Fruit fly (Drosophila melanogaster) whole organism, embryonic: ENCODE measurements around the gene CG42393.

ENCODE experiments used
- ATbp ChIP-seq: fragments of 200-800 bp; sonication (Bioruptor generic); optimal IDR thresholded peaks from 2 replicates; lab custom pipeline; 2017; ENCODE audit warnings: missing biosample characterization, mild to moderate bottlenecking, missing genetic modification characterization, missing genetic modification reagents
- Atf3 ChIP-seq: fragments of 200-800 bp; sonication (Bioruptor generic); optimal IDR thresholded peaks from 3 replicates; lab custom pipeline; 2016; ENCODE audit warnings: missing biosample characterization, missing genetic modification characterization
- B-H1 ChIP-seq: fragments of 200-800 bp; sonication (Bioruptor generic); IDR thresholded peaks from 3 replicates; pipeline ENCODE4 v1.3.6; 2022; ENCODE audit warnings: missing biosample characterization, missing genetic modification characterization
- BtbVII ChIP-seq: fragments of 200-800 bp; sonication (Bioruptor generic); optimal IDR thresholded peaks from 3 replicates; lab custom pipeline; 2017; ENCODE audit warnings: missing biosample characterization, mild to moderate bottlenecking, missing genetic modification characterization
- CG1024 ChIP-seq: fragments of 200-800 bp; sonication (Bioruptor generic); IDR thresholded peaks from 2 replicates; pipeline ENCODE4 v1.3.6; 2022; ENCODE audit warnings: missing biosample characterization, missing genetic modification characterization
- CG10543 ChIP-seq: fragments of 200-800 bp; sonication (Bioruptor generic); optimal IDR thresholded peaks from 3 replicates; lab custom pipeline; 2017; ENCODE audit warnings: missing biosample characterization, mild to moderate bottlenecking, missing genetic modification characterization, moderate library complexity
- CG11456 ChIP-seq: fragments of 200-800 bp; sonication (Bioruptor generic); IDR thresholded peaks from 3 replicates; pipeline ENCODE4 v1.3.6; 2022; ENCODE audit warnings: missing biosample characterization, missing genetic modification characterization
- CG12769 ChIP-seq: fragments of 200-800 bp; sonication (Bioruptor generic); optimal IDR thresholded peaks from 2 replicates; lab custom pipeline; 2019; ENCODE audit warnings: missing biosample characterization, mild to moderate bottlenecking, missing genetic modification characterization, moderate library complexity
- CG13775 ChIP-seq: fragments of 200-800 bp; sonication (Bioruptor generic); optimal IDR thresholded peaks from 3 replicates; lab custom pipeline; 2017; ENCODE audit warnings: missing biosample characterization, mild to moderate bottlenecking, missing genetic modification characterization
- CG14965 ChIP-seq: fragments of 200-800 bp; sonication (Bioruptor generic); optimal IDR thresholded peaks from 2 replicates; lab custom pipeline; 2016; ENCODE audit warnings: missing biosample characterization, missing genetic modification characterization, borderline replicate concordance
- CG17568 ChIP-seq: fragments of 200-800 bp; sonication (Bioruptor generic); optimal IDR thresholded peaks from 2 replicates; lab custom pipeline; 2018; ENCODE audit warnings: missing biosample characterization, mild to moderate bottlenecking, missing genetic modification characterization, moderate library complexity
- CG18011 ChIP-seq: fragments of 200-800 bp; sonication (Bioruptor generic); optimal IDR thresholded peaks from 2 replicates; lab custom pipeline; 2017; ENCODE audit warnings: missing biosample characterization, missing genetic modification characterization, mild to moderate bottlenecking, moderate library complexity, missing genotype
- CG6254 ChIP-seq: fragments of 200-800 bp; sonication (Bioruptor generic); optimal IDR thresholded peaks from 3 replicates; lab custom pipeline; 2017; ENCODE audit warnings: mild to moderate bottlenecking, missing biosample characterization, missing genetic modification reagents, missing genetic modification characterization
- CG8290 ChIP-seq, 3 experiments: fragments of 200-800 bp; sonication (Bioruptor generic); optimal IDR thresholded peaks; 2 replicates each; lab custom pipeline; 2016 to 2019; ENCODE audit warnings: missing biosample characterization in 3 of 3, missing genetic modification characterization in 3 of 3, mild to moderate bottlenecking in 2 of 3, moderate library complexity in 1 of 3
- CG9437 ChIP-seq: fragments of 200-800 bp; sonication (Bioruptor generic); optimal IDR thresholded peaks from 2 replicates; lab custom pipeline; 2018; ENCODE audit warnings: missing biosample characterization, mild to moderate bottlenecking, missing genetic modification characterization
- CTCF ChIP-seq: fragments of 200-800 bp; sonication (Bioruptor generic); optimal IDR thresholded peaks from 2 replicates; lab custom pipeline; 2017; ENCODE audit warnings: missing biosample characterization, mild to moderate bottlenecking, missing genetic modification characterization, moderate library complexity
- Ets65A ChIP-seq: fragments of 200-800 bp; sonication (Bioruptor generic); peaks from one replicate; lab custom pipeline; 2016; ENCODE audit warnings: missing biosample characterization, missing genetic modification characterization
- Hey ChIP-seq: fragments of 200-800 bp; sonication (Bioruptor generic); optimal IDR thresholded peaks from 3 replicates; lab custom pipeline; 2018; ENCODE audit warnings: missing biosample characterization, mild to moderate bottlenecking, missing genetic modification characterization
- Med ChIP-seq: fragments of 200-800 bp; sonication (Bioruptor generic); peaks from one replicate; lab custom pipeline; 2016; ENCODE audit warnings: missing biosample characterization, missing genetic modification characterization, mild to moderate bottlenecking, inconsistent platforms, moderate library complexity
- Optix ChIP-seq: fragments of 200-800 bp; sonication (Bioruptor generic); IDR thresholded peaks from 3 replicates; pipeline ENCODE4 v1.3.6; 2022; ENCODE audit warnings: missing biosample characterization, missing genetic modification characterization
- Spps ChIP-seq: fragments of 200-800 bp; sonication (Bioruptor generic); optimal IDR thresholded peaks from 2 replicates; lab custom pipeline; 2018; ENCODE audit warnings: missing biosample characterization, mild to moderate bottlenecking, missing genetic modification characterization
- Trl ChIP-seq, 3 experiments: fragments of >200 bp in 2 of 3; fragments of 200-800 bp in 1 of 3; sonication (Bioruptor generic) in 1 of 3; optimal IDR thresholded peaks; 2 replicates in 1 of 3; 3 replicates in 2 of 3; lab custom pipeline; 2016 to 2017; ENCODE audit warnings: missing biosample characterization in 1 of 3, missing genetic modification characterization in 1 of 3
- abd-A ChIP-seq: fragments of 200-800 bp; sonication (Bioruptor generic); optimal IDR thresholded peaks from 3 replicates; lab custom pipeline; 2019; ENCODE audit warnings: missing biosample characterization, mild to moderate bottlenecking, missing genetic modification characterization, moderate library complexity
- bab2 ChIP-seq: fragments of 200-800 bp; sonication (Bioruptor generic); optimal IDR thresholded peaks from 2 replicates; lab custom pipeline; 2016; ENCODE audit warnings: missing biosample characterization, missing genetic modification characterization
- chinmo ChIP-seq: fragments of 200-800 bp; sonication (Bioruptor generic); IDR thresholded peaks from 4 replicates; pipeline ENCODE4 v1.3.6; 2022; ENCODE audit warnings: missing biosample characterization, missing genetic modification characterization; ENCODE audit not compliant: partially characterized antibody
- dan ChIP-seq: fragments of 200-800 bp; sonication (Bioruptor generic); IDR thresholded peaks from 2 replicates; pipeline ENCODE4 v1.3.6; 2022; ENCODE audit warnings: missing biosample characterization, missing genetic modification characterization
- eve ChIP-seq, 2 experiments: fragments of >200 bp; optimal IDR thresholded peaks; 2 replicates each; lab custom pipeline; 2017; ENCODE audit warnings: missing biosample characterization in 2 of 2, missing genetic modification characterization in 2 of 2
- gcm2 ChIP-seq: fragments of 200-800 bp; sonication (Bioruptor generic); optimal IDR thresholded peaks from 2 replicates; lab custom pipeline; 2016; ENCODE audit warnings: missing biosample characterization, missing genetic modification characterization
- grau ChIP-seq: fragments of 200-800 bp; optimal IDR thresholded peaks from 3 replicates; lab custom pipeline; 2019; ENCODE audit warnings: missing biosample characterization, mild to moderate bottlenecking, missing genetic modification characterization, moderate library complexity
- kah ChIP-seq: fragments of 200-800 bp; sonication (Bioruptor generic); optimal IDR thresholded peaks from 2 replicates; lab custom pipeline; 2018; ENCODE audit warnings: missing biosample characterization, mild to moderate bottlenecking, missing genetic modification characterization
- lab ChIP-seq: fragments of 200-800 bp; sonication (Bioruptor generic); optimal IDR thresholded peaks from 3 replicates; lab custom pipeline; 2017; ENCODE audit warnings: missing biosample characterization, missing genetic modification characterization, mild to moderate bottlenecking, moderate library complexity, missing genetic modification reagents
- mirr ChIP-seq: fragments of 200-800 bp; sonication (Bioruptor generic); optimal IDR thresholded peaks from 3 replicates; lab custom pipeline; 2018; ENCODE audit warnings: missing biosample characterization, mild to moderate bottlenecking, missing genetic modification characterization
- pan ChIP-seq, 4 experiments: fragments of >200 bp in 3 of 4; fragments of 200-800 bp in 1 of 4; sonication (Bioruptor generic) in 1 of 4; optimal IDR thresholded peaks in 3 of 4; IDR thresholded peaks in 1 of 4; 2 replicates each; pipeline versions ENCODE4 v1.3.6 to Lab custom; 2017 to 2022; ENCODE audit warnings: missing biosample characterization in 2 of 4, missing genetic modification characterization in 2 of 4, mixed read lengths in 1 of 4
- pfk ChIP-seq: fragments of 200-800 bp; sonication (Bioruptor generic); optimal IDR thresholded peaks from 2 replicates; lab custom pipeline; 2018; ENCODE audit warnings: missing biosample characterization, mild to moderate bottlenecking, missing genetic modification characterization, moderate library complexity
- schlank ChIP-seq: fragments of 200-800 bp; sonication (Bioruptor generic); optimal IDR thresholded peaks from 2 replicates; lab custom pipeline; 2018; ENCODE audit warnings: missing biosample characterization, mild to moderate bottlenecking, missing genetic modification characterization
- scrt ChIP-seq: fragments of 200-800 bp; sonication (Bioruptor generic); optimal IDR thresholded peaks from 2 replicates; lab custom pipeline; 2018; ENCODE audit warnings: missing biosample characterization, mild to moderate bottlenecking, missing genetic modification characterization, moderate library complexity
- sens ChIP-seq: fragments of 200-800 bp; sonication (Bioruptor generic); peaks from one replicate; lab custom pipeline; 2016; ENCODE audit warnings: missing biosample characterization, missing genetic modification characterization
- seq ChIP-seq: fragments of 200-800 bp; sonication (Bioruptor generic); IDR thresholded peaks from 2 replicates; pipeline ENCODE4 v1.3.6; 2022; ENCODE audit warnings: missing biosample characterization, missing genetic modification characterization
- stc ChIP-seq: fragments of 200-800 bp; sonication (Bioruptor generic); IDR thresholded peaks from 2 replicates; pipeline ENCODE4 v1.3.6; 2022; ENCODE audit warnings: missing biosample characterization, missing genetic modification characterization
- stwl ChIP-seq: fragments of 200-800 bp; sonication (Bioruptor generic); optimal IDR thresholded peaks from 3 replicates; lab custom pipeline; 2018; ENCODE audit warnings: missing biosample characterization, mild to moderate bottlenecking, missing genetic modification characterization, moderate library complexity
- sug ChIP-seq: fragments of 200-800 bp; optimal IDR thresholded peaks from 2 replicates; lab custom pipeline; 2019; ENCODE audit warnings: missing biosample characterization, mild to moderate bottlenecking, missing genetic modification characterization, moderate library complexity
- tap ChIP-seq: fragments of 200-800 bp; optimal IDR thresholded peaks from 3 replicates; lab custom pipeline; 2019; ENCODE audit warnings: missing biosample characterization, mild to moderate bottlenecking, missing genetic modification characterization, moderate library complexity

The CG42393 gene

dm6 chr3L:18030301-18030827 lies 12.2 kb upstream of the CG42393 start:
- TF ChIP-seq bab2 (GFP tag; lab: Kevin White, UChicago) (peak; percentile 13), Med (GFP tag; lab: Kevin White, UChicago) (peak; percentile 72), CG9437 (no peak), scrt (GFP tag; lab: Kevin White, UChicago) (peak; percentile 22), stc (0 out of 2 replicates have a peak, but pooled peaks have one; percentile 16), CG12769 (peak; percentile 34), seq (GFP tag; lab: Robert Waterston, UW) (no peak), chinmo (peak; percentile 66; the same call in 1 of the 4 replicates), kah (GFP tag; lab: Kevin White, UChicago) (no peak), sens (peak; percentile 5), abd-A (tag; lab: Kevin White, UChicago) (peak; percentile 47), dan (no peak), Ets65A (GFP tag; lab: Kevin White, UChicago) (peak; percentile 89), eve (GFP tag; optimal IDR thresholded peaks at IDR 0.05; lab: Kevin White, UChicago) (peak in 1 of 2 experiments; percentile 58), grau (tag; lab: Kevin White, UChicago) (peak; percentile 24), mirr (GFP tag; lab: Kevin White, UChicago) (peak; percentile 26), Optix (GFP tag; lab: Robert Waterston, UW) (0 out of 3 replicates have a peak, but pooled peaks have one; percentile 18), CG8290 (GFP tag; optimal IDR thresholded peaks at IDR 0.05; lab: Kevin White, UChicago) (no peak), CG8290 (tag; optimal IDR thresholded peaks at IDR 0.05; lab: Kevin White, UChicago) (peak in 1 of 2 experiments; percentile 50), BtbVII (GFP tag; lab: Kevin White, UChicago) (no peak), lab (GFP tag; lab: Kevin White, UChicago) (peak; percentile 27), CG17568 (GFP tag; lab: Kevin White, UChicago) (no peak), Hey (tag; lab: Kevin White, UChicago) (no peak), CG13775 (GFP tag; lab: Kevin White, UChicago) (no peak)
- TF ChIP-seq, all 482 proteins: peak for 15

dm6 chr3L:18032478-18033343 lies 9.8 kb upstream of the CG42393 start:
- TF ChIP-seq B-H1 = no peak
- TF ChIP-seq CG11456 (GFP tag; lab: Robert Waterston, UW) = no peak
- peak; percentile 4 for TF ChIP-seq stwl (tag; lab: Kevin White, UChicago)
- TF ChIP-seq sug = no peak
- no peak for TF ChIP-seq Atf3
- no peak for TF ChIP-seq Spps (tag; lab: Kevin White, UChicago)
- TF ChIP-seq CG10543 (GFP tag; lab: Kevin White, UChicago) = no peak
- peak; percentile 68 for TF ChIP-seq sens
- TF ChIP-seq CG1024 = no peak
- TF ChIP-seq pan (optimal IDR thresholded peaks at IDR 0.05; lab: Kevin White, UChicago) = no peak
- TF ChIP-seq pan (GFP tag; optimal IDR thresholded peaks at IDR 0.05 in 1 of 2, IDR thresholded peaks at IDR 0.05 in 1 of 2) = no peak
- TF ChIP-seq schlank = no peak
- no peak for TF ChIP-seq tap (tag; lab: Kevin White, UChicago)
- no peak for TF ChIP-seq ATbp (GFP tag; lab: Kevin White, UChicago)
- peak; percentile 89 for TF ChIP-seq CTCF (GFP tag; lab: Kevin White, UChicago)
- TF ChIP-seq CG18011 (GFP tag; lab: Kevin White, UChicago) = no peak
- TF ChIP-seq CG14965 (GFP tag; lab: Kevin White, UChicago) = peak; percentile 72
- no peak for TF ChIP-seq gcm2
- no peak for TF ChIP-seq CG6254
- TF ChIP-seq pfk (GFP tag; lab: Kevin White, UChicago) = no peak
- TF ChIP-seq Trl (optimal IDR thresholded peaks at IDR 0.05; lab: Kevin White, UChicago) = peak in 1 of 2 experiments; percentile 24
- no peak for TF ChIP-seq Trl (GFP tag; optimal IDR thresholded peaks at IDR 0.05; lab: Kevin White, UChicago)
- TF ChIP-seq, all 482 proteins: peak for 5
